Worm (Caenorhabditis elegans): ENCODE data around the gene T28A8.2.

The T28A8.2 gene

DNA sequence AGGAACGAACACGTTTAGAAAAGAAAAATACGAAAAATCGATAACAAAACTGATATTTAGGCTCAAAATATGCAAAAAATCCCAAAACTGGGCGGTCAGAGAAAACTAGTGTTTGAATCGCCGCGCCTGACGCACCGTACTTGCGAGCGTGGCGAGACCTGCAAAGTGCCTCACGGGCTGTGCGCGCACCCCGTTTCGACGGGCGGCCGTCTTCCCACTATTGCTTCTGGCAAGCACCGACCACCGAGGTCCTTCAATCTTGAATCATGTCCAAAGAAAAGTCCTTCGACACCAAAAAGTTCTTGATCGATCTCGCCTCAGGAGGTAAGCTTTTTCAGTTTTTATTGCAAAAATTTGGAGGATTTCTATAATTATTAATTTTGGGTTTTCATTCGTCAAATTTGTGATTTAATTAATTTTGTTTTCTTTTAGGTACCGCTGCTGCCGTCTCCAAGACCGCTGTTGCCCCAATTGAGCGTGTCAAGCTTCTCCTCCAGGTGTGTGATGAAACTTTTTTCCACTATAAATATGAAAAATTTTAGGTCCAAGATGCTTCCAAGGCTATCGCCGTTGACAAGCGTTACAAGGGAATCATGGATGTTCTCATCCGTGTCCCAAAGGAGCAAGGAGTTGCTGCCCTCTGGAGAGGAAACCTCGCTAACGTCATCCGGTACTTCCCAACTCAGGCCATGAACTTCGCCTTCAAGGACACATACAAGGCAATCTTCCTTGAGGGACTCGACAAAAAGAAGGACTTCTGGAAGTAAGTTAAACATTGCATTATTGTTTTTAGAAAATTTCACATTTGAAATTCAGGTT lies 32.3 kb downstream of the T28A8.2 start, which contains the start of gene ant-1.1 (continued):
- TF ChIP-seq Y22D7AL.16 (tag; optimal IDR thresholded peaks at IDR 0.05), result peak; percentile 40
- peak; percentile 31 for TF ChIP-seq ztf-16 (tag; optimal IDR thresholded peaks at IDR 0.05)
- TF ChIP-seq fkh-10 (GFP tag; optimal IDR thresholded peaks at IDR 0.05), result no peak
- no peak for TF ChIP-seq ama-1 (optimal IDR thresholded peaks at IDR 0.05)
- TF ChIP-seq pha-2 (tag; optimal IDR thresholded peaks at IDR 0.05), result peak; percentile 18
- no peak for TF ChIP-seq ceh-9 (tag; optimal IDR thresholded peaks at IDR 0.05)
- no peak for TF ChIP-seq tbx-7 (tag; optimal IDR thresholded peaks at IDR 0.05)
- TF ChIP-seq elt-2 (tag; optimal IDR thresholded peaks at IDR 0.05), result peak; percentile 53
- peak; percentile 83 for TF ChIP-seq ceh-31 (tag; optimal IDR thresholded peaks at IDR 0.05)
- peak; percentile 42 for TF ChIP-seq ceh-19 (GFP tag; optimal IDR thresholded peaks at IDR 0.05)
- peak; percentile 95 for TF ChIP-seq nfya-1 (tag; optimal IDR thresholded peaks at IDR 0.05)
- peak; percentile 50 for TF ChIP-seq pros-1 (tag; optimal IDR thresholded peaks at IDR 0.05)
- TF ChIP-seq gmeb-2 (tag; optimal IDR thresholded peaks at IDR 0.05), result peak; percentile 49
- TF ChIP-seq unc-42 (tag; optimal IDR thresholded peaks at IDR 0.05), result peak; percentile 77
- peak; percentile 7 for TF ChIP-seq C38D4.7 (GFP tag; optimal IDR thresholded peaks at IDR 0.05)
- no peak for TF ChIP-seq syd-9 (tag; optimal IDR thresholded peaks at IDR 0.05)
- peak; percentile 50 for TF ChIP-seq ets-4 (tag; optimal IDR thresholded peaks at IDR 0.05)
- peak; percentile 82 for TF ChIP-seq ceh-18 (tag; optimal IDR thresholded peaks at IDR 0.05)
- TF ChIP-seq K02D7.2 (tag; optimal IDR thresholded peaks at IDR 0.05), result peak; percentile 14

DNA sequence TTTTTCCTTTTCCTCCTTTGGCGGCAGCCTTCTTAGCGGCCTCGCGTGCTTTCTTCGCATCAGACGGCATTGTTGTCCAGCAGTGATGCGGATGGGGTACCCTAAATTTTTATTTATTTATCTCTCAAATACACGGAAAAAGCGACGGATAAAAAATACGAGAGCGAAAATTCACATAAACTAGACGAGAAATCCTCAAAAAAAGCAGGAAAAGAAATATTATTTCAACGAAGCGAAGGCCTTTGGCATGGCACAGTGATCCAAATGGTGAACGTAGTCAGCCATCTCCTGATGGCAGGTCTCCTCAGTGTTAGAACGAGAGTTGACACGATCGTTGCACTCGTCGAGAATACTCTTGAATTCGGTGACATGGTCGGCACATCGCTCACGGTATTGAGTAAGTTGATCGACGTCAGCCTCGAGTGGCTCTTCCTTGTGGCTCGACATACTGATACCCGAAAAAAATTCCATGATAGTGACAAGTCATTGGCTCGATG lies 33.3 kb downstream of the T28A8.2 start, which contains the start of the genes abcf-2 and T27E9.2:
TSS of gene abcf-2 (minus strand) at position 101 of the 497 bp plus-strand sequence.
TSS of gene T27E9.2 (minus strand) at position 447 of the 497 bp plus-strand sequence.
- TF ChIP-seq hlh-13 (GFP tag; optimal IDR thresholded peaks at IDR 0.05) (no peak), ceh-45 (GFP tag; IDR thresholded peaks at IDR 0.05) (no peak), C08G9.2 (tag; optimal IDR thresholded peaks at IDR 0.05) (no peak), ttx-3 (tag; optimal IDR thresholded peaks at IDR 0.05) (no peak), hlh-30 (tag; optimal IDR thresholded peaks at IDR 0.05; ENCODE audit: insufficient read depth) (no peak)

DNA sequence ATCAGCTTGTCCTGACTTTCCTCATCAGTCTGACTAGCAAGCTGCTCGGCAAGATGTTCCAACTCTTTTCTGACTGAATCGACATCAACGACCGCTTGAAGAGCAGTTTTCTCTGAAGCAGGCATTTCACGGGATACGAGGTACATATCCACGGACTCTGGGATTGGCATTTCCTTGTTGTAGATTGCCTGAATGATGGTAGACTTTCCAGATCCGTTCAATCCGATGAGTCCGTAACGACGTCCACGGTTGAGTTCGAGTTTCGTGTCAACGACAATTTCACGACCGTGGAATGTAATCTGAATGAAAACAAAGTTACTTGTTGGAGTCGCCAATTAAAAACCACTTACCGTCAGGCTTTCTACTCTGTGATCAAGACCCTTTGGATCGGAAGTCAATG lies 33.9 kb downstream of the T28A8.2 start:
- no peak for TF ChIP-seq unc-42 (tag; optimal IDR thresholded peaks at IDR 0.05)
- TF ChIP-seq elt-2 (tag; optimal IDR thresholded peaks at IDR 0.05), result no peak
- no peak for TF ChIP-seq pqm-1 (tag; optimal IDR thresholded peaks at IDR 0.05)
- no peak for TF ChIP-seq nfya-1 (tag; optimal IDR thresholded peaks at IDR 0.05)
- TF ChIP-seq ceh-22 (tag; optimal IDR thresholded peaks at IDR 0.05), result no peak
- no peak for TF ChIP-seq ztf-16 (tag; optimal IDR thresholded peaks at IDR 0.05)
- no peak for TF ChIP-seq tbx-2 (tag; optimal IDR thresholded peaks at IDR 0.05)

DNA sequence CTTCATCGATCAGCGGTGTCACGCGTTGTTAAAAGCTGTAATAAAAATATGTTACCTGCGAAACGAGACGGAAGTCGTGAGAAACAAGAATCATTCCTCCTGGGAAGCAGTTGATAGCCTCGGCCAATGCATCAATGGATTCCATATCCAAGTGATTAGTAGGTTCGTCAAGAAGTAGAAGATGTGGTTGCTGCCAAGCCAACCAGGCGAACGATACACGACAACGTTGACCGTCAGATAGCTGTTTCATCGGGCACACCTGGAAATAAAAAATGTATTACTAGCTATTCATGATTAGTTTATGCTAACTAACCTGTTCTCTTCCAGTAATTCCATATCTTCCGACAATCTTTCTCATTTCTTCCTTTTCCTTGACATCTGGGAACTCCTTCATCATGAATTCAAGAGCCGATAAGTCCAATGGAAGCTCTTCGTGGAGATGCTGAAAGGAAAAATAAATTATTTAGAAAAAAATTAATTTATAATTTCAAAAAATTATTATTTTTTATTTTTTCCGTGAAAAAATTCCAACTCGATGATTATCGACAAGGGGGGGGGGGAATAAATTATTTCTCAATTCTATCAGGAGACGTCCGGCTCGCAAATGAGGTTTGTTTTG lies 36.4 kb downstream of the T28A8.2 start, which contains the start of gene tag-164:
TSS of gene tag-164 (plus strand) at position 569 of the 619 bp plus-strand sequence.
- no peak for TF ChIP-seq ceh-30 (tag; optimal IDR thresholded peaks at IDR 0.05)
- no peak for TF ChIP-seq ref-2 (tag; optimal IDR thresholded peaks at IDR 0.05)
- TF ChIP-seq pax-1 (tag; optimal IDR thresholded peaks at IDR 0.05), result no peak
- TF ChIP-seq zip-5 (tag; optimal IDR thresholded peaks at IDR 0.05), result no peak
- no peak for TF ChIP-seq ceh-22 (tag; optimal IDR thresholded peaks at IDR 0.05)
- no peak for TF ChIP-seq unc-55 (GFP tag; optimal IDR thresholded peaks at IDR 0.05)
- TF ChIP-seq ceh-48 (tag; optimal IDR thresholded peaks at IDR 0.05), result no peak
- no peak for TF ChIP-seq tbx-7 (tag; optimal IDR thresholded peaks at IDR 0.05)
- TF ChIP-seq tbx-2 (tag; optimal IDR thresholded peaks at IDR 0.05), result no peak
- no peak for TF ChIP-seq T23F11.4 (GFP tag; optimal IDR thresholded peaks at IDR 0.05)

Measured in whole organism, late embryonic.